Worm (Caenorhabditis elegans): ENCODE results near the gene C28D4.7.
A peak's percentile ranks its signal among the peaks of the same experiment; 100 is the strongest.

ce11 chrIV:9777535-9777934 lies 34.6 kb upstream of the C28D4.7 start, which contains the start of gene sna-2:
- TF ChIP-seq nhr-237 (tag; optimal IDR thresholded peaks at IDR 0.05) (peak; percentile 26), unc-62 (GFP tag; optimal IDR thresholded peaks at IDR 0.05) (no peak), lsy-2 (tag; optimal IDR thresholded peaks at IDR 0.05) (no peak), ztf-11 (tag; optimal IDR thresholded peaks at IDR 0.05) (no peak), zip-8 (tag; optimal IDR thresholded peaks at IDR 0.05) (no peak), nhr-28 (tag; optimal IDR thresholded peaks at IDR 0.05) (no peak), ceh-83 (GFP tag; optimal IDR thresholded peaks at IDR 0.05) (no peak), lin-13 (tag; optimal IDR thresholded peaks at IDR 0.05) (no peak)

Measured in whole organism, mixed stage, embryonic.